Worm (Caenorhabditis elegans): ENCODE results near the gene Y51H7C.1.

DNA sequence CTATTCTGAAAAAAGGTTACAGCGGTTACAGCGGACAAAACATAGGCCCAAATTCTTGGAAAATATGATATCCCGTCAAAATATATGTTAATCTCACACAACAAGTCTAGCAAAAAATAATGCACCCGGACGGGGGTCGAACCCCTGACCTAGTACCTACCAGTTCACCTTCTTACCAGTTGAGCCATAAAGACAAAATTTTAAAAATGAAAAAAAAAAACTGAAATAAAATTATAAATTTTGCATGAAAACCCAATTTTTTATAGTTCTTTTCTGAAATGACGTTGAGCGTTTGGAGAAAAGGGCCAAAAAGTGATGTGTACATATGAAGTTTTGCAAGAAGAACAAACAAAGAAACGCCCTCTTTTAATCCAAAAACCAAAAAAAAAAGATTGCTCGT is 14.9 kb downstream of the Y51H7C.1 start:
- no peak for TF ChIP-seq aly-2 (tag; optimal IDR thresholded peaks at IDR 0.05)
- no peak for TF ChIP-seq sea-2 (GFP tag; optimal IDR thresholded peaks at IDR 0.05)
- no peak for TF ChIP-seq nhr-77 (tag; optimal IDR thresholded peaks at IDR 0.05)
- TF ChIP-seq nfya-1 (tag; optimal IDR thresholded peaks at IDR 0.05; ENCODE audit: insufficient read depth): no peak
- TF ChIP-seq egl-27 (tag; optimal IDR thresholded peaks at IDR 0.05): no peak

All from whole organism, L3 larva.